Worm (Caenorhabditis elegans) whole organism, L4 larva: ENCODE data around the gene inft-2.

Source experiments
- D1046.2 ChIP-seq: fragments of 200-800 bp; sonication (Bioruptor generic); IDR thresholded peaks from 2 replicates; pipeline ENCODE4 v1.3.6; 2022; ENCODE audit warnings: missing genetic modification characterization, missing compliant biosample characterization
- F26F4.8 ChIP-seq: fragments of 200-800 bp; sonication (Bioruptor generic); conservative IDR thresholded peaks from 2 replicates; pipeline ENCODE4 v1.3.6; 2022; ENCODE audit warnings: missing genetic modification characterization, missing compliant biosample characterization
- F49E8.2 ChIP-seq: sonication (generic microtip); optimal IDR thresholded peaks from 2 replicates; lab custom pipeline; 2016; ENCODE audit warnings: missing compliant biosample characterization, mild to moderate bottlenecking, missing genetic modification characterization, borderline replicate concordance
- T26A8.4 ChIP-seq: fragments of 200-800 bp; sonication (Bioruptor generic); IDR thresholded peaks from 2 replicates; pipeline ENCODE4 v1.3.6; 2022; ENCODE audit warnings: missing genetic modification characterization, missing compliant biosample characterization
- Y105C5A.15 ChIP-seq: fragments of 200-800 bp; sonication (Bioruptor generic); IDR thresholded peaks from 2 replicates; pipeline ENCODE4 v1.3.6; 2022; ENCODE audit warnings: missing genetic modification characterization, missing compliant biosample characterization
- Y5F2A.4 ChIP-seq: fragments of 200-800 bp; sonication (Bioruptor generic); optimal IDR thresholded peaks from 2 replicates; lab custom pipeline; 2018; ENCODE audit warnings: mild to moderate bottlenecking, missing genetic modification characterization, missing compliant biosample characterization
- Y75B8A.6 ChIP-seq: fragments of 200-800 bp; sonication (Bioruptor generic); IDR thresholded peaks from 2 replicates; pipeline ENCODE4 v1.3.6; 2022; ENCODE audit warnings: missing genetic modification reagents, missing genetic modification characterization, missing compliant biosample characterization
- ZK337.2 ChIP-seq: fragments of 200-800 bp; sonication (Bioruptor generic); IDR thresholded peaks from 2 replicates; pipeline ENCODE4 v1.3.6; 2022; ENCODE audit warnings: missing genetic modification reagents, missing genetic modification characterization, missing compliant biosample characterization
- aha-1 ChIP-seq: fragments of 150-350 bp; peaks from one replicate; lab custom pipeline; 2014; ENCODE audit warnings: missing biosample characterization, missing genetic modification characterization
- aly-2 ChIP-seq: sonication (generic microtip); optimal IDR thresholded peaks from 2 replicates; lab custom pipeline; 2018; ENCODE audit warnings: missing biosample characterization, missing genetic modification characterization
- ceh-20 ChIP-seq: fragments of 200-800 bp; sonication (Bioruptor generic); IDR thresholded peaks from 2 replicates; pipeline ENCODE4 v1.3.6; 2022; ENCODE audit warnings: missing genetic modification reagents, missing genetic modification characterization, missing compliant biosample characterization
- ceh-32 ChIP-seq: sonication (generic microtip); optimal IDR thresholded peaks from 2 replicates; lab custom pipeline; 2016; ENCODE audit warnings: mild to moderate bottlenecking, missing genetic modification characterization, missing compliant biosample characterization; ENCODE audit not compliant: poor library complexity
- ceh-44 ChIP-seq: fragments of 200-800 bp; sonication (Bioruptor generic); IDR thresholded peaks from 2 replicates; pipeline ENCODE4 v1.3.6; 2022; ENCODE audit warnings: missing genetic modification reagents, missing genetic modification characterization, missing compliant biosample characterization
- ceh-82 ChIP-seq: sonication (generic microtip); optimal IDR thresholded peaks from 2 replicates; lab custom pipeline; 2017; ENCODE audit warnings: missing biosample characterization, missing genetic modification characterization
- ces-1 ChIP-seq: fragments of 150-350 bp; sonication (generic microtip); optimal IDR thresholded peaks from 4 replicates; lab custom pipeline; 2014; ENCODE audit warnings: missing biosample characterization, missing genetic modification reagents, missing genetic modification characterization
- cey-2 ChIP-seq: sonication (generic microtip); optimal IDR thresholded peaks from 3 replicates; lab custom pipeline; 2017; ENCODE audit warnings: missing genetic modification characterization, mild to moderate bottlenecking, missing compliant biosample characterization, antibody characterized with exemption, borderline replicate concordance; ENCODE audit not compliant: insufficient read depth
- ctbp-1 ChIP-seq: fragments of 200-800 bp; sonication (Bioruptor generic); IDR thresholded peaks from 2 replicates; pipeline ENCODE4 v1.3.6; 2022; ENCODE audit warnings: missing genetic modification reagents, missing genetic modification characterization, missing compliant biosample characterization
- dmd-8 ChIP-seq: fragments of 200-800 bp; sonication (Bioruptor generic); IDR thresholded peaks from 2 replicates; pipeline ENCODE4 v1.3.6; 2022; ENCODE audit warnings: missing genetic modification characterization, missing compliant biosample characterization
- dmd-9 ChIP-seq: fragments of 200-800 bp; sonication (Bioruptor generic); IDR thresholded peaks from 2 replicates; pipeline ENCODE4 v1.3.6; 2022; ENCODE audit warnings: missing genetic modification reagents, missing genetic modification characterization, missing compliant biosample characterization
- egl-27 ChIP-seq: sonication (generic microtip); optimal IDR thresholded peaks from 3 replicates; lab custom pipeline; 2017; ENCODE audit warnings: missing biosample characterization, missing genetic modification reagents, missing genetic modification characterization
- egl-43 ChIP-seq: fragments of 200-800 bp; sonication (Bioruptor generic); IDR thresholded peaks from 2 replicates; pipeline ENCODE4 v1.3.6; 2022; ENCODE audit warnings: missing genetic modification reagents, missing genetic modification characterization, missing compliant biosample characterization
- fkh-10 ChIP-seq: fragments of 150-350 bp; optimal IDR thresholded peaks from 2 replicates; lab custom pipeline; 2014; ENCODE audit warnings: missing biosample characterization, missing genetic modification reagents, missing genetic modification characterization
- hlh-11 ChIP-seq: fragments of 200-800 bp; sonication (Bioruptor generic); optimal IDR thresholded peaks from 2 replicates; lab custom pipeline; 2018; ENCODE audit warnings: mild to moderate bottlenecking, missing genetic modification characterization, missing compliant biosample characterization
- hlh-30 ChIP-seq: sonication (generic microtip); optimal IDR thresholded peaks from 2 replicates; lab custom pipeline; 2017; ENCODE audit warnings: antibody characterized with exemption, mild to moderate bottlenecking, missing genetic modification characterization, missing compliant biosample characterization; ENCODE audit not compliant: insufficient read depth
- hmg-1.1 ChIP-seq: fragments of 200-800 bp; sonication (Bioruptor generic); IDR thresholded peaks from 2 replicates; pipeline ENCODE4 v1.3.6; 2022; ENCODE audit warnings: missing genetic modification reagents, missing genetic modification characterization, missing compliant biosample characterization
- lin-1 ChIP-seq: fragments of 200-800 bp; sonication (Bioruptor generic); IDR thresholded peaks from 2 replicates; pipeline ENCODE4 v1.3.6; 2022; ENCODE audit warnings: missing genetic modification reagents, missing genetic modification characterization, missing compliant biosample characterization
- lin-13 ChIP-seq: fragments of 150-350 bp; optimal IDR thresholded peaks from 2 replicates; lab custom pipeline; 2014; ENCODE audit warnings: missing biosample characterization, missing genetic modification reagents, missing genetic modification characterization
- lin-29 ChIP-seq: fragments of 200-800 bp; sonication (Bioruptor generic); IDR thresholded peaks from 2 replicates; pipeline ENCODE4 v1.3.6; 2022; ENCODE audit warnings: missing genetic modification reagents, missing genetic modification characterization, missing compliant biosample characterization
- lir-3 ChIP-seq: sonication (generic microtip); optimal IDR thresholded peaks from 2 replicates; lab custom pipeline; 2016; ENCODE audit warnings: mild to moderate bottlenecking, missing genetic modification characterization, missing compliant biosample characterization
- lsy-2 ChIP-seq, 2 experiments: fragments of 150-350 bp in 1 of 2; sonication (generic microtip) in 1 of 2; optimal IDR thresholded peaks; 2 replicates each; lab custom pipeline; 2014 to 2017; ENCODE audit warnings: missing biosample characterization in 2 of 2, missing genetic modification characterization in 2 of 2
- mdl-1 ChIP-seq, 2 experiments: fragments of 150-350 bp in 1 of 2; sonication (generic microtip) in 1 of 2; optimal IDR thresholded peaks; 2 replicates each; lab custom pipeline; 2014 to 2017; ENCODE audit warnings: missing biosample characterization in 2 of 2, missing genetic modification characterization in 2 of 2
- mep-1 ChIP-seq: fragments of 150-350 bp; sonication (generic microtip); optimal IDR thresholded peaks from 3 replicates; lab custom pipeline; 2014; ENCODE audit warnings: missing biosample characterization, missing genetic modification characterization
- mxl-2 ChIP-seq: fragments of 200-800 bp; sonication (Bioruptor generic); conservative IDR thresholded peaks from 2 replicates; pipeline ENCODE4 v1.3.6; 2022; ENCODE audit warnings: missing genetic modification reagents, missing genetic modification characterization, missing compliant biosample characterization
- nhr-102 ChIP-seq: sonication (generic microtip); optimal IDR thresholded peaks from 2 replicates; lab custom pipeline; 2016; ENCODE audit warnings: mild to moderate bottlenecking, missing genetic modification characterization, moderate library complexity, missing compliant biosample characterization
- nhr-111 ChIP-seq: fragments of 200-800 bp; sonication (Bioruptor generic); optimal IDR thresholded peaks from 2 replicates; lab custom pipeline; 2018; ENCODE audit warnings: mild to moderate bottlenecking, missing genetic modification characterization, missing compliant biosample characterization
- nhr-237 ChIP-seq: sonication (generic microtip); optimal IDR thresholded peaks from 2 replicates; lab custom pipeline; 2017; ENCODE audit warnings: missing biosample characterization, missing genetic modification characterization
- nhr-25 ChIP-seq: sonication (generic microtip); optimal IDR thresholded peaks from 2 replicates; lab custom pipeline; 2017; ENCODE audit warnings: missing genetic modification characterization, mild to moderate bottlenecking, missing compliant biosample characterization, antibody characterized with exemption, moderate library complexity, borderline replicate concordance; ENCODE audit not compliant: insufficient read depth
- nhr-41 ChIP-seq: fragments of 200-800 bp; sonication (Bioruptor generic); IDR thresholded peaks from 2 replicates; pipeline ENCODE4 v1.3.6; 2022; ENCODE audit warnings: missing genetic modification reagents, missing genetic modification characterization, missing compliant biosample characterization
- nhr-48 ChIP-seq: sonication (generic microtip); optimal IDR thresholded peaks from 2 replicates; lab custom pipeline; 2016; ENCODE audit warnings: mild to moderate bottlenecking, missing genetic modification characterization, missing compliant biosample characterization
- nhr-76 ChIP-seq: fragments of 150-350 bp; optimal IDR thresholded peaks from 2 replicates; lab custom pipeline; 2014; ENCODE audit warnings: missing biosample characterization, missing genetic modification characterization
- rbr-2 ChIP-seq: sonication (generic microtip); optimal IDR thresholded peaks from 2 replicates; lab custom pipeline; 2016; ENCODE audit warnings: missing genotype, missing genetic modification characterization, missing compliant biosample characterization
- set-16 ChIP-seq: fragments of 200-800 bp; sonication (Bioruptor generic); IDR thresholded peaks from 2 replicates; pipeline ENCODE4 v1.3.6; 2022; ENCODE audit warnings: missing genetic modification reagents, missing genetic modification characterization, missing compliant biosample characterization
- skn-1 ChIP-seq: fragments of 150-350 bp; optimal IDR thresholded peaks from 2 replicates; lab custom pipeline; 2014; ENCODE audit warnings: missing biosample characterization, missing genetic modification characterization
- snpc-1.2 ChIP-seq: fragments of 200-800 bp; sonication (Bioruptor generic); IDR thresholded peaks from 2 replicates; pipeline ENCODE4 v1.3.6; 2022; ENCODE audit warnings: missing genetic modification reagents, missing genetic modification characterization, missing compliant biosample characterization
- spr-1 ChIP-seq: sonication (generic microtip); optimal IDR thresholded peaks from 2 replicates; lab custom pipeline; 2016; ENCODE audit warnings: mild to moderate bottlenecking, missing genetic modification characterization, missing compliant biosample characterization
- tra-1 ChIP-seq: fragments of 200-800 bp; sonication (Bioruptor generic); IDR thresholded peaks from 2 replicates; pipeline ENCODE4 v1.3.6; 2022; ENCODE audit warnings: missing genetic modification reagents, missing genetic modification characterization, missing compliant biosample characterization
- zag-1 ChIP-seq: fragments of 150-350 bp; optimal IDR thresholded peaks from 2 replicates; lab custom pipeline; 2014; ENCODE audit warnings: missing biosample characterization, missing genetic modification characterization
- zfp-3 ChIP-seq: fragments of 200-800 bp; sonication (Bioruptor generic); conservative IDR thresholded peaks from 2 replicates; pipeline ENCODE4 v1.3.6; 2022; ENCODE audit warnings: missing genetic modification reagents, missing genetic modification characterization, missing compliant biosample characterization
- zip-11 ChIP-seq: fragments of 200-800 bp; sonication (Bioruptor generic); IDR thresholded peaks from 2 replicates; pipeline ENCODE4 v1.3.6; 2022; ENCODE audit warnings: missing genetic modification characterization, missing compliant biosample characterization
- ztf-11 ChIP-seq: fragments of 150-350 bp; optimal IDR thresholded peaks from 2 replicates; lab custom pipeline; 2014; ENCODE audit warnings: missing biosample characterization, missing genetic modification characterization

The inft-2 gene

ce11 chrV:13000068-13000467 lies 2.0 kb upstream of the inft-2 start (continued):
- TF ChIP-seq T26A8.4 (no peak), ZK337.2 (GFP tag; lab: Robert Waterston, UW) (no peak), snpc-1.2 (no peak), lsy-2 (tag; optimal IDR thresholded peaks at IDR 0.05; lab: Kevin White, UChicago) (no peak), hlh-11 (tag; lab: Kevin White, UChicago) (no peak), Y75B8A.6 (no peak), rbr-2 (tag; lab: Kevin White, UChicago) (no peak), ztf-11 (tag; lab: Kevin White, UChicago) (no peak), dmd-9 (GFP tag; lab: Robert Waterston, UW) (no peak), aly-2 (tag; lab: Kevin White, UChicago) (no peak), lin-13 (no peak)

ce11 chrV:13003378-13003777 lies 1.3 kb downstream of the inft-2 start:
- TF ChIP-seq dmd-8 (GFP tag; lab: Robert Waterston, UW) (peak; percentile 95), hlh-30 (tag; lab: Kevin White, UChicago) (peak; percentile 56), mdl-1 (tag; optimal IDR thresholded peaks at IDR 0.05; lab: Kevin White, UChicago) (peak in 1 of 2 experiments; percentile 68), zip-11 (peak; percentile 80; the same call in 1 of the 2 replicates), zag-1 (tag; lab: Kevin White, UChicago) (no peak), nhr-237 (no peak), ceh-44 (peak; percentile 77; the same call in 1 of the 2 replicates), fkh-10 (GFP tag; lab: Kevin White, UChicago) (no peak), lin-1 (peak; percentile 75), T26A8.4 (peak; percentile 88), nhr-102 (tag; lab: Kevin White, UChicago) (peak; percentile 71), D1046.2 (GFP tag; lab: Robert Waterston, UW) (peak; percentile 69; the same call in 1 of the 2 replicates), lin-29 (GFP tag; lab: Robert Waterston, UW) (no peak), nhr-41 (peak; percentile 89), spr-1 (tag; lab: Kevin White, UChicago) (peak; percentile 72), aha-1 (tag; lab: Kevin White, UChicago) (peak; percentile 42), hmg-1.1 (GFP tag; lab: Robert Waterston, UW) (peak; percentile 94), skn-1 (tag; lab: Kevin White, UChicago) (no peak), set-16 (no peak), nhr-25 (no peak), ceh-20 (GFP tag; lab: Robert Waterston, UW) (peak; percentile 78), nhr-111 (GFP tag; lab: Kevin White, UChicago) (peak; percentile 66), F26F4.8 (0 out of 2 replicates have a peak, but pooled peaks have one; percentile 55), egl-27 (peak; percentile 18), mxl-2 (GFP tag; lab: Robert Waterston, UW) (0 out of 2 replicates have a peak, but pooled peaks have one; percentile 48), ctbp-1 (peak; percentile 85), egl-43 (GFP tag; lab: Robert Waterston, UW) (peak; percentile 93), tra-1 (GFP tag; lab: Robert Waterston, UW) (peak; percentile 77), ces-1 (GFP tag; lab: Kevin White, UChicago) (no peak), Y105C5A.15 (GFP tag; lab: Robert Waterston, UW) (peak; percentile 85), ceh-82 (no peak), mep-1 (tag; lab: Kevin White, UChicago) (peak; percentile 85), cey-2 (tag; lab: Kevin White, UChicago) (no peak), lir-3 (tag; lab: Kevin White, UChicago) (peak; percentile 14), F49E8.2 (tag; lab: Kevin White, UChicago) (peak; percentile 65), ceh-32 (peak; percentile 25), nhr-76 (tag; lab: Kevin White, UChicago) (no peak), Y5F2A.4 (GFP tag; lab: Kevin White, UChicago) (peak; percentile 69), nhr-48 (tag; lab: Kevin White, UChicago) (peak; percentile 68), zfp-3 (GFP tag; lab: Robert Waterston, UW) (0 out of 2 replicates have a peak, but pooled peaks have one; percentile 39)
